Fruit fly (Drosophila melanogaster): ENCODE data around the gene Gr10b.
A peak's percentile ranks its signal among the peaks of the same experiment; 100 is the strongest.

Gr10b gene

DNA sequence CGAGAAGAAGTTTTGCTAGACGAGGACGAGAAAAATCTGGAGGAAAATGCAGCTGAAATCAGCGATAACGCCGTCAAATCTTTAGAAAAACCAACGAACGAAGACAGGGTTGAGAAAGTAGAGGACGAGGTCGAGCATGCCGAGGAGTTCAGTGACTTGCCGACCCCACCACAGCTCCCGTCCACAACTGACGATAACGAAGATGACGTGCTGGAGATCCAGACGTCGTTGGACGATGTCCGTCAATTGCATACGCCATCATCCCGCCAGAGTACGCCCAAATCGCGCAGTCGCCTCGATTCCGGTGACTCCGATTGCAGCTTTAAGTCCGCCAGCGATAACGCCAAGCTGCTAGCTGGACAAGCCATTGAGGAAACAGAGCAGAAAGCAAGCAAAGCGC lies 44.2 kb upstream of the Gr10b start:
- no peak for TF ChIP-seq inv (GFP tag; IDR thresholded peaks at IDR 0.05; ENCODE audit: partially characterized antibody)

DNA sequence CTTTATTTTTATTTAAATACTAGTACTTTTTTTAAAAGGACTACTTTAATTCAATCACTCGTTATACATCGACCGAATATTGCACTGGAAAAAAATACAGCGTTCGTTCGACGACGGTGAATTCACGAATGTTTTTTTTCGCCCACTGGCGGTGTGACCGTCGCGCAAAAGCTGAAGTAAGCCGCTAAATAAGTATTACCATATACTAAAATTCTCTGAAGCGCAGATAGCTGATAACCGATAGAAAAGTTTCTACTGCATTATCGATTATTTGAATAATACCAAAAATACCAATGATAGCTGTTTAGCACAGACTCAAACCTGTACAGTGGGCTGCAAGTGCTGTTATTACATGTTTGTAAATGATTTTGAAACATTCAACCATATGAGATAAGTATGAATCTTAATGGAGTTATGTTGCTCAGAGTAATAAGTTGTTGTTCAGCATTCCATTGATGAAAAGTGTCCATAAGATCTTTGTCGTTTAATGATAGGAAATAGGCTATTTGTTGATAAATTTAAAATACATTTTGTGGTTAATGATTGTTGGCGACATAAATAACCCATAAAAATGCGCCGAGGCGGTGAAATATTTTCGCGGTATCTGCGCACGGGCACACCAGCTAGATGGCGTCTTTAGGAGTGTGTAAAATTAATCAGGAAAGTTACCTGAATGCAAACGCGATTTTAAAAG lies 41.3 kb upstream of the Gr10b start, which contains the start of the genes Evi5 and HP5:
Gene Evi5, minus strand, starts transcription at position 198 of the 694 bp plus-strand sequence.
Gene HP5, plus strand, starts transcription at position 598 of the 694 bp plus-strand sequence.
- TF ChIP-seq HLH3B (GFP tag; IDR thresholded peaks at IDR 0.05) = peak; percentile 24; the same call in 1 of the 2 replicates
- no peak for TF ChIP-seq hth (optimal IDR thresholded peaks at IDR 0.05)
- TF ChIP-seq crol (GFP tag; IDR thresholded peaks at IDR 0.05) = no peak
- TF ChIP-seq CG10431 (GFP tag; optimal IDR thresholded peaks at IDR 0.05) = no peak
- TF ChIP-seq MBD-R2 (GFP tag; IDR thresholded peaks at IDR 0.05) = peak; percentile 6; the same call in 1 of the 2 replicates
- TF ChIP-seq Atf6 (GFP tag; IDR thresholded peaks at IDR 0.05) = peak; percentile 49; the same call in 1 of the 2 replicates
- peak; percentile 61; the same call in 1 of the 2 replicates for TF ChIP-seq CG4730 (GFP tag; IDR thresholded peaks at IDR 0.05)
- peak; percentile 49 for TF ChIP-seq CG15514 (GFP tag; optimal IDR thresholded peaks at IDR 0.05)
- TF ChIP-seq ken (GFP tag; IDR thresholded peaks at IDR 0.05) = peak; percentile 71; the same call in 2 of the 3 replicates
- TF ChIP-seq dmrt11E (tag; optimal IDR thresholded peaks at IDR 0.05) = no peak
- no peak; the same call in 1 of the 2 replicates for TF ChIP-seq Drgx (GFP tag; IDR thresholded peaks at IDR 0.05)
- peak; percentile 31 for TF ChIP-seq pnt (GFP tag; optimal IDR thresholded peaks at IDR 0.05)
- TF ChIP-seq pzg (GFP tag; optimal IDR thresholded peaks at IDR 0.05) = peak; percentile 81
- TF ChIP-seq CG9727 (GFP tag; optimal IDR thresholded peaks at IDR 0.05) = peak; percentile 49
- no peak for TF ChIP-seq CG10209 (GFP tag; optimal IDR thresholded peaks at IDR 0.05)
- no peak for TF ChIP-seq sima (GFP tag; optimal IDR thresholded peaks at IDR 0.05)
- TF ChIP-seq vvl (GFP tag; IDR thresholded peaks at IDR 0.05) = peak; percentile 29; the same call in 1 of the 2 replicates
- peak; percentile 48 for TF ChIP-seq CG1792 (GFP tag; optimal IDR thresholded peaks at IDR 0.05)
- TF ChIP-seq Dref (GFP tag; IDR thresholded peaks at IDR 0.05) = peak; percentile 74
- no peak for TF ChIP-seq Mad (GFP tag; optimal IDR thresholded peaks at IDR 0.05)
- TF ChIP-seq CG6854 (GFP tag; optimal IDR thresholded peaks at IDR 0.05) = peak; percentile 43
- TF ChIP-seq Rfx (GFP tag; IDR thresholded peaks at IDR 0.05) = peak; percentile 81
- peak; percentile 60 for TF ChIP-seq CG30020 (tag; optimal IDR thresholded peaks at IDR 0.05)
- TF ChIP-seq sob (GFP tag; IDR thresholded peaks at IDR 0.05) = peak; percentile 71; the same call in 1 of the 2 replicates
- no peak for TF ChIP-seq CG6654 (GFP tag; optimal IDR thresholded peaks at IDR 0.05)
- peak; percentile 30 for TF ChIP-seq Atf-2 (GFP tag; optimal IDR thresholded peaks at IDR 0.05)
- no peak for TF ChIP-seq CG4360 (GFP tag; IDR thresholded peaks at IDR 0.05)
- TF ChIP-seq CG32532 (GFP tag; IDR thresholded peaks at IDR 0.05) = peak; percentile 71
- TF ChIP-seq ftz-f1 (GFP tag; optimal IDR thresholded peaks at IDR 0.05) = no peak
- peak; percentile 60 to 82 for TF ChIP-seq Pdp1 (GFP tag; optimal IDR thresholded peaks at IDR 0.05)
- peak; percentile 35; the same call in 1 of the 2 replicates for TF ChIP-seq unc-4 (GFP tag; IDR thresholded peaks at IDR 0.05; ENCODE audit: partially characterized antibody)
- peak; percentile 43 for TF ChIP-seq CG17186 (GFP tag; optimal IDR thresholded peaks at IDR 0.05)
- TF ChIP-seq wor (GFP tag; IDR thresholded peaks at IDR 0.05) = no peak; the same call in 1 of the 2 replicates
- TF ChIP-seq CG3847 (GFP tag; IDR thresholded peaks at IDR 0.05) = peak; percentile 49
- peak; percentile 20 for TF ChIP-seq trem (tag; optimal IDR thresholded peaks at IDR 0.05)
- TF ChIP-seq CG7987 (GFP tag; optimal IDR thresholded peaks at IDR 0.05) = no peak
- peak; percentile 57 for TF ChIP-seq CG17829 (tag; optimal IDR thresholded peaks at IDR 0.05)
- TF ChIP-seq mirr (GFP tag; optimal IDR thresholded peaks at IDR 0.05) = no peak
- TF ChIP-seq gt (GFP tag; IDR thresholded peaks at IDR 0.05) = no peak
- TF ChIP-seq CG10543 (GFP tag; optimal IDR thresholded peaks at IDR 0.05) = peak; percentile 29
- TF ChIP-seq en (GFP tag; optimal IDR thresholded peaks at IDR 0.05) = no peak
- peak; percentile 61; the same call in 2 of the 3 replicates for TF ChIP-seq CG17361 (GFP tag; IDR thresholded peaks at IDR 0.05)
- TF ChIP-seq Neu2 (GFP tag; optimal IDR thresholded peaks at IDR 0.05; ENCODE audit: borderline replicate concordance) = no peak
- peak; percentile 55 for TF ChIP-seq Myb (GFP tag; optimal IDR thresholded peaks at IDR 0.05)
- TF ChIP-seq jumu (GFP tag; optimal IDR thresholded peaks at IDR 0.05) = peak; percentile 49
- no peak for TF ChIP-seq CG15479 (GFP tag; optimal IDR thresholded peaks at IDR 0.05)
- 0 out of 3 replicates have a peak, but pooled peaks have one; percentile 40 for TF ChIP-seq ci (GFP tag; IDR thresholded peaks at IDR 0.05)
